Worm (Caenorhabditis elegans) whole organism, midembryonic: ENCODE results near the gene calf-1.

ENCODE experiments used
- cog-1 ChIP-seq: sonication (generic microtip); optimal IDR thresholded peaks from 2 replicates; lab custom pipeline; 2016; ENCODE audit warnings: missing genetic modification characterization, missing compliant biosample characterization
- flt-1 ChIP-seq: fragments of 200-800 bp; sonication (Bioruptor generic); IDR thresholded peaks from 2 replicates; pipeline ENCODE4 v1.3.6; 2022; ENCODE audit warnings: missing genetic modification characterization, missing compliant biosample characterization
- klf-2 ChIP-seq: fragments of 200-800 bp; sonication (Bioruptor generic); conservative IDR thresholded peaks from 2 replicates; pipeline ENCODE4 v1.3.6; 2022; ENCODE audit warnings: missing genetic modification reagents, missing genetic modification characterization, missing compliant biosample characterization
- tab-1 ChIP-seq: fragments of 200-800 bp; sonication (Bioruptor generic); IDR thresholded peaks from 2 replicates; pipeline ENCODE4 v1.3.6; 2022; ENCODE audit warnings: missing genetic modification characterization, missing compliant biosample characterization

ce11 chrV:20470385-20470784, 8.5 kb downstream of the calf-1 start, which contains the start of gene B0250.8:
- no peak for TF ChIP-seq flt-1 (GFP tag; lab: Robert Waterston, UW)
- TF ChIP-seq tab-1 (GFP tag; lab: Robert Waterston, UW): no peak
- TF ChIP-seq cog-1: no peak
- no peak for TF ChIP-seq klf-2 (GFP tag; lab: Robert Waterston, UW)
